Worm (Caenorhabditis elegans) whole organism, dauer: ENCODE data around the gene T28H10.2.

Experiments used
- unc-62 ChIP-seq: sonication (generic microtip); optimal IDR thresholded peaks from 2 replicates; lab custom pipeline; 2017; ENCODE audit warnings: missing biosample characterization, missing genetic modification reagents, missing genetic modification characterization

Gene T28H10.2

DNA sequence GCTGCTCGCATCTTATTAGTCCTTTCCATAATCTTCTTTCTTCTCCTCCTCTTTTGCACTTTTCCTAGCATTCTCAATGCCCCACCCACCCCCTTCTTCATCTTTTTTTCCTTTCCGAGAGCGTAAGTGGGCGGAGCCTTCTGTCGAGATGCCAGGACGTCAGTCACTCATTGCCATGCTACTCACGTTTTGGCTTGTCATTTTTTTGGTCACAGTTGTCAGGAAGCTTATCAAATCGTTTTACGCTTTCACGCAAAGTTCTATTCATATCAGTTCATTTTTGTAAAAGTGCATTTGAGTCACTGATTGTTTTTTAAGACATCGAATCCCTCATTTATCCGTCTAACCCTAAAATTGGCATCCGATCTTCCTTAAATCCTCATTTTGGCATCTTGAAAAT lies 27.3 kb upstream of the T28H10.2 start:
- TF ChIP-seq unc-62 (GFP tag; lab: Kevin White, UChicago), result no peak

DNA sequence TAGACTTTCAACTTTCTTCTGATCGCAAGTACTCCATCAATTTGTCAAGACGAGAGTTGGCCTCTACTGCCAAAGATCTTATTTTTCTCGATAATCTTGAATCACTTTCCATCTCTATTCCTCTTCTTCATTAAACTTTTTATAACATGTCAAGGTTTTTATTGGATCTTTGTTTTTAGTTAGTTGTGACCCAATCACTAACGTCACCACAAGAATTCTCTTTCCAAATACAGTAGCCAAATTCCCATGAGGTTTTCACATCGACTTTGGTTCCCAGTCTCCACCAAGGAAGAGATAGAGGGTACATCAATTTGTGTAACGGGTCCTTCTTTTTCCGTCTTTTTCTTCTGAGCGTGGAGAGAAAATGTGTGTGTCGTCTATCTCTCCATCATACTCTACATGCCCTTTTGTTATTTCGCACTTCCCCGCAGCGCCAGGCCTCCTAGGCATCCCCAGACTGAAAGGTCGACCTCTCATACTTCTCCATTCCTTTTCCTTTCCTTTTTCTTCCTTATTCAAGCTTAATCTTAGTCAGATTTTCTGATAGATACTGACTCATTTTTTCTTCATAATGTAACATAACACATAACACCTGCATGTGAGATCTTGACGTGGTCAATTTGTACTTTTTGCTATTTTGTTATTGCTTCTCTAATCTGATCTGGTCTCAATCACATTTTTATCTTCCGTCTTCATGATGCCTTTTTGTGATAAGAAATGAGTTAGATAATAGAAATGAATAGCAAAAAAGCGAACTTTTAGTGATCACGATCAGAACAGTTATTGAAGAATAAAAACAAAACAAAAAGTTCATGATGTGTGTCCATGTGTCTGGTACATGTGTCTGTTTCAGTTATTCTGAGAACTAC lies 26.5 kb upstream of the T28H10.2 start:
- TF ChIP-seq unc-62 (GFP tag; lab: Kevin White, UChicago), result no peak

DNA sequence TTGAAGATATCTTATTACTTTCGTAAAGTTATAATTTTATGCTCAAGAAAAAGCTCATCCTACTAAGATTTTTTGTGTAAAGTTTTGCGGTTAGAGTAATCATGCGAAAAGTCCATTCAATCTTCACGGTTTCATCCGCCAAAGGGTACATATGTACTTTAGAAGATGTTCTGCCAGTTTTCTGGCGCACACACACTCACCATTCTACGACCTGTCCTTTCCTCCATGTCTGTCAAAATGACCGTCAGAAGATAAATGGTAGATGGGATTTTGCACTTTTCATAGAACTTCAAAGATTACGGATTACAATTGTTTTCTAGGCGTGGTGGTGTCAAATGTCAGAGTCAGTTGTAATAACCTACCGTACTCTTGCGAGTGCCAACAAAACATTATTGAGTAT lies 24.8 kb upstream of the T28H10.2 start:
- TF ChIP-seq unc-62 (GFP tag; lab: Kevin White, UChicago), result no peak

DNA sequence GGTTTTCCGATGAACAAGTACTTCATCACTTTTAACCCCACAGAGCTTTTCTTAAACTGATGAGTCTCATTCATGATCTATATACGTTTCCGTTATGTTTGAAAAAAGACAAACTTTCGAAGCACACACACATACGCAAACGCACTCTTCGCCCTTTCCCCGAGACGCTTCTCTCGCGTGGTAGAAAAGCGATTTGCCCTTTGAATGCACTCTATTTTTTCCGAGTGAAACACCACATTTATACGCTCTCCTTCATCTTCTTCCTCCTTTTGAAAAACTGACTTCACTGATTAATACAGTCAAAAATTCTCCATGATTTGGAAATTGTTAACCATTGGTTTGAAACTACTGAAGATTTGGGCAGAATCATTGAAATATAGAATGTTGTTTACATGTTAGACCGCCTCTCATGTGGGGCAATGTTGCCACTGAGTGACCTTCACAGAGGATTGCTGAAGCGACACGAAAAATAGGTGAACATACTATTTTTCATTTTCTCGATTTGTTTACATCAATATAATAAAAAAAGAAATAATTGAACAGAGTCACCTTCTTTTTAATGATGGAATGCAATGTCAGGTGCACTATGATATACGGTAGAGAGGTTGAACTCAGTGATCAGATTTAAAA lies 23.8 kb upstream of the T28H10.2 start:
- no peak for TF ChIP-seq unc-62 (GFP tag; lab: Kevin White, UChicago)

DNA sequence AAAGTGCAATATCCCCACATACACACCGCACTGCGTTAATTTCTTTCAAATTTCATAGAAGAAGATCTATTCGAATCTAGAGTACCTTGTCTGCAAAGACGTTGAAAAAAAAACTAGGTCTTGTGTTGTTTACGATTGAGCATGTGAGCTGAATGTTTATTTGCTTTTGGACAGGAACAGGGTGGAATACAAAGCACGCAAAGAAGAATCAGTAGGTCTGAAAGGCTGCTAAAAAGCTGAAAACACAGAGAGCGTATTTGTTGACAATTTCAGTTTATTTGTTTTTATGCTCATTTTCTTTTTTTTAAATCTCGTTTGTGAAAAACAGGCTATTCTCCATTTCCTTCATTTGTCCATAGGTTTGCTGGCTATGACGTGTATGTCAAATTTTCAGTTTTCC lies 22.2 kb upstream of the T28H10.2 start:
- no peak for TF ChIP-seq unc-62 (GFP tag; lab: Kevin White, UChicago)

DNA sequence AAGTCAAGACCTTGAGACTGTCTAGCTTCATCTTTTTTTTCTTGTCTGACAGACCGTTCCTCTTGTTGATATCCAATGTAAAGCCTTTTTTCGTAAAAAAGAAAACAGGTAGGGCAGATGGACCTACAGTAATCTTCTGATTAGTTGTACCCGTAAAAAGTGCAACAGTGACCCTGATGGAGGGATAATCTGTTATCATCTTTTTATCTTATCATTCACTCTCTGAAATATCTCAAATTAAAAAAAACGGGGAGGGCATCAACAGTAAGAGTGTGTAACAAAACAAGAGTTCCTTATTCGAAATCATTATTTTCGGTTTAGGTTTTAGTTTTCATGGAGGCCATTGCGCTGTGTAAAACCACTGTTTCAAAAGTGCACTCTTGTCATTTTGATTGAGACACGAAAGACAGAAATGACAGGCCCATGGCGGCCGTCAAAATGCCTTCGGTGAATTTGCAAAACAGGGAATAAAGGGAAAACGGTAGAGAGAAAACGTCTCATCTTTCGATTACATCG lies 20.9 kb upstream of the T28H10.2 start:
- peak; percentile 25 for TF ChIP-seq unc-62 (GFP tag; lab: Kevin White, UChicago)

DNA sequence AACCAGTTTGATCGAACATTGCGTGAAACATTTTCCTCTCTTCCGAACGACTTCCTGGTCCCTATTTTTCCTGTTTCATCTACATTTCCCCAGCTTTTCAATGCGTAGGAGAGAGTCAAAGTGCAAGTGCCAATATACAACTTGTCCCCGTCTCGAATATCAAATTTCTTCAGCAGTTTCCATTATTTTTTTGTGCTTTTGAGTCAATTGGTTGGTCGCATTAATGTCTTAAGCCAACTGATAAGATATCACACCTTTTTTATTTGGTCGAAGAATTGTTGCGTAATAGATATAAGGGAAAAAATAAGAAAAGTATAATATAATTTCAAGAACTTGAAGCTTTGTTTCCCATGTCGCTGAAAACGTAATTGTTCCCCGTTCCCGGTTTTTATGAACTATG lies 19.6 kb upstream of the T28H10.2 start:
- no peak for TF ChIP-seq unc-62 (GFP tag; lab: Kevin White, UChicago)

DNA sequence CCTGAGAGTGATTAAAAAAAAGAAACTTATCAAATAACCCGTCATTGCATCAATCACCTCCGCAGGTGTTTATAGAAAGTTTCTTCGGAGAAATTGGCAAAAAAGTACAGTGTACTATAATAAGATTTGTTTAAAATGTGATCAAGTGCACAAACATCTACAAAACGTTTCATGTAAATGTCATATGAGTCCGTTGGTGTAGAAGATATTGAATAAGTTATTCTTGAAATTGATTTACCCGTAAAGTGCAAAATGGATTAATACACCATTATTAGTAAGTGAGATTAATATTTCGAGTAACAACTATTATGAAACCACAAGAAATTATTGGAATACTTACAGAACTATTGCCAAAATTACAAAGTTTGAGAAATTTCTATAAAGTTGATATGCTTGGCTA lies 18.3 kb upstream of the T28H10.2 start:
- no peak for TF ChIP-seq unc-62 (GFP tag; lab: Kevin White, UChicago)

DNA sequence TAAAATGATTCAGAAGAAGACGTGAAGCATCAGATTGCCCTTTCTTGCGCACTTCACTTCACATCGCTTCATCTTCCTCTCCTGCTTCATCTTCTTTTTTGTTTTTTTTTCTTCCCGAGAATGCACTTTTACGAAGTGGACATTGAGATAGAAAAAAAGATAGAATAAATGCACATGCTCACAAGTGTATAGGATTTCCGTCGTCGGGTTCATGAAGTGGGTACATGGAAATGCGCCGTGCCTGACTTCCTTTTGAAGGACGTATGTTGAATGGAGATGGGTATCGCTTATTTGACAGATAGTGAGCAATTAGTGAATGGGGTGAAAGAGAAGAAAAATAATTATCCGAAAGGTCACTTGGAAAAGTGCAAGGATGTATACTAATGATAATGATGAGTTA lies 17.4 kb upstream of the T28H10.2 start:
- TF ChIP-seq unc-62 (GFP tag; lab: Kevin White, UChicago), result no peak

DNA sequence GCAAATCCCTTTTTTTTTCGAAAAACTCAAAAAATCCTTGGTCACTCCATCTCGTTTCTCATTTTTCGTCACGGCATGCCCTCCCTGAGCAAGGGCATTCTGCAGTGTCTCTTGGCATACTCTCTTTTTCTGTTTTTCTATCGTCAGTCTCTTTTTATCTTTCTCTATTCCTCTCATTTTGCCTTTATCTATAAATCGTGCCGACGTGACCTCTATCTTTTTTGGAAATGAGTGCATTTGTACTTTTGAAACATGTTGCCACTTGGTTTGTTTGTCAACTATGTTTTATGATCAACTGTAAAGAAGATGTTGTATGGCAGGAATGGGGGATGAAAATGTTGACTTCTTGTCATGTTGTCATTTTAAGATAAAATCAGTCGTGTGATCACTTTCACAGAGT lies 16.2 kb upstream of the T28H10.2 start:
- TF ChIP-seq unc-62 (GFP tag; lab: Kevin White, UChicago), result no peak

DNA sequence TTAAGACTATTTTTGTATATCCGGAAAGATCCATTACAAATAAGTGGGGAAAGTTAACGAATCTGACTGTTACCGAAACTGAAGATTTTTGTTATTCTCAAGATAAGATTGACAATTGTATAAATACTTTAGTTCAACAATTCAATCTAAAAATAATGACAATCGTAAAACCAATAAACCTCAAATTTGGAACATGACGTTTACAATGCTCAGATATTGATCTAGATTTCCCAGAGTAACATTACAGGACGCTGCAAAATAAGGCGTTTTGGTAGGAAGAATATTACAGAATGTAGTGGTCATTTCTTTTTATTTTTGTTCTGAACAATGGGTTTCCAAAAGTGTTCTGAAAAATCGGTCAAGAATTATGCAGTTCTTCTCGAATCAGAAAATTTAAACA lies 14.0 kb upstream of the T28H10.2 start, which contains the start of gene F45D3.1:
F45D3.1 (plus strand) TSS at position 301 of the 400 bp plus-strand sequence.
- no peak for TF ChIP-seq unc-62 (GFP tag; lab: Kevin White, UChicago)

DNA sequence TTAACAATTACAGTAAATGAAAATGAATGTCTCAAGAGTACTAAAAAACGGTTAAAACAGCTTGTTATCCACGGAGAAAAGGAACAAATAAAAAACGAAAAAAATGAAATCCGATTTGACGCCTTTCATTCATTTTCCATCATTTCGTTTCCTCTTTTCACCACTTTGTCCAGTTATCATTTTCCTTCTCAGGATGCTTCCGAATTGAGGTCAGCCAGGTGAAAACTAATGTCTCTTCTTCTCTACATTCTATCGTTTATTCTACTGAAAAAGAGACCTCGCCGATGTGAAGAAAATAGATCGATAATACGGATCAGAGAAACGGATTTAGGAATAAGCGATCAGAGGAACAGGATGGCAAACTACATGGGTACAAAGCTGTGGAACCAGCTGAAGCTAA lies 13.4 kb upstream of the T28H10.2 start:
- TF ChIP-seq unc-62 (GFP tag; lab: Kevin White, UChicago), result no peak

DNA sequence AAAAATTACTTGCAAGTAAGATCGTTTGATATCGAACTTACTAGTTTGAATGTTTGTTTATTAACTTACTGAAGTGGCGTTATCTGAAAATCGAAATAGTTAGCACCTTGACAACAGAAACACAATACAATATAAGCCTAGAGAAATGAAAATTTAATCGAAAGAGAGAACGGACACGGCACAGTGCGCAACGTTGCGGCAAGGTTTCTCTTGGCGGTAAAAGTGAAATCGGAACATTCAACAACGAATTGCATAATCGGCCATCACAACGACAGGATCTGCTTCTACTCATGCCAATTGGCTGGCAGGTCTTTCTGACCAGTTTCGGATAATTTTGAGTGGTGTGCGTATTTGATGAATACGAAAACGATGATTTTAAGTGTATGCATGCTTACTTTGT lies 12.8 kb upstream of the T28H10.2 start, which contains the start of gene dyf-4:
dyf-4 (minus strand) TSS at position 213 of the 400 bp plus-strand sequence.
- TF ChIP-seq unc-62 (GFP tag; lab: Kevin White, UChicago), result no peak

DNA sequence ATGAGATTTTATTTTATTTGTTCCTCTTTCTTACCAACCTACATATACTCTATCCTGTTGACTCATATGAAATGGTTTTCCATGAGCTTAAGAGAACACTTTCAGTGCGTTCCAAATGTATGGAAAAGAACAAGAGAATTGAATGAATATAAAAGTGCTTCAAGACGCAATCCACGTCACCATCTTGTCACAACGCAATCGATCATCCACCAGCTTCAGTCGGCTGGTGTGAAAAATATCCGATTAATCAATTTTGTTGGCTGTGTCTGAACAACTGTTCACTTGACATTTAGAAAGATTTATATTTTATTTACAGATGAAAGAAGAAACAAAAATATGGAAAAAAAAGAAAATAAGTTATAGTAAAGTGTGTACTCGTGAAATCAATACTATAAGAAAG lies 10.6 kb upstream of the T28H10.2 start:
- no peak for TF ChIP-seq unc-62 (GFP tag; lab: Kevin White, UChicago)

DNA sequence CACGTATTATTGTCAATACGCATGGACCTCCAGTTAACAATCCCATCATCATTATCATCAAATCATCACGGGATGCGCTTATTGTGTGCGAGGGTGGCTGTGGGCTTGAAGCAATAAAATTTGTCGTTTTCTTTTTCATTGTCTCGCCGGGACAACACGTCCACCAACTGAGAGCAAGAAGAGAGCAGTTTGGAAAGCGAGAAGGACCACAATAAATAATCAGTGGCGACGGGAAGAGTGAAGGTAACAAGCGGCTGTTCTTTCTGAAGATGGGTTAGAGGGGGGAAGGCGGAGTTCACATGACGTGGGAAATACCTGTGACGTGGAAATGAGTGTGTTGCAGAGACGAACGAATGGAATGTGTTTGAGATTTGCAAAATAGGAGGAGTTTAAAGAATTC lies 6.0 kb upstream of the T28H10.2 start:
- no peak for TF ChIP-seq unc-62 (GFP tag; lab: Kevin White, UChicago)

DNA sequence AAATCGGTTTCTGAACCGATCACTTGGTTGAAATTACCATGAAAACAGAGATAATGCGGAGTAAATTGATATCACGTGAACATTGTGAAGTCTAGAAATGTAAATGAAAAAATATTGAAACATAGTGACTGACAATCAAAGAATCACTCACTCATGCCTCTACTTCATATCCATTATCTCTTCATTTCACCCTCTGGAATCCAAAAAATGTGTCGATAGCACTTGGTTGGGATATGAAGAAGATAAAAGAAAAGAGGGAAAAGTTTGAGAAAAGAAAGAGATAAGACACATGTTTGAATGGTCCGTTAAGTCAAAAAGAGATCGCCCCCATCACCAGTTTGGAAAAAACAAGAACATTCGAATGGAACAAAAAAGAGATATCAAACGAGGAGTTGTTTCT lies 5.0 kb upstream of the T28H10.2 start:
- no peak for TF ChIP-seq unc-62 (GFP tag; lab: Kevin White, UChicago)
